Worm (Caenorhabditis elegans): Measurements from ENCODE around the gene B0280.7.

B0280.7 gene

DNA sequence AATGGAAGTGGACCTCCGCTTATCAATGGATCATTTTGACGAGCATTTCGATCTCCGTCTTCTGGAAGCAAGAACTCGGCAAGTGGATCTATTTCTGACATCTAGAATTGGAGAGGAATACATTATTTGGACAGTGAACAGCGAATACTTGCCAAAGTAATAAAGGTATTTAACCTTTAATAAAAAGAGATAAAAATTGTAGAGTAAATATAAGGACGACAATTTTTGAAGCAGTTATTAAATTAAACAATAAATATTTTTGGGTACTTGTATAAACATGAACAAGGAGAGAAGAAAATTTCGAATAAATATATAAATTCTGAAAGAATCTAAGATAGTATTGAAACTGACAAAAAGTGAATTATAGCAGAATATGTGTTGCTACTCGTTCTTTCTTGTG lies 39.2 kb downstream of the B0280.7 start, which contains the start of gene lin-37:
Gene lin-37 (minus strand): TSS at position 101 of the 400 bp plus-strand sequence.
- TF ChIP-seq alr-1 (tag; optimal IDR thresholded peaks at IDR 0.05) (no peak), blmp-1 (tag; optimal IDR thresholded peaks at IDR 0.05; ENCODE audit: insufficient read depth) (no peak), nhr-12 (tag; optimal IDR thresholded peaks at IDR 0.05) (no peak), nhr-25 (tag; optimal IDR thresholded peaks at IDR 0.05) (no peak), lin-39 (tag; optimal IDR thresholded peaks at IDR 0.05) (no peak), ZK546.5 (tag; optimal IDR thresholded peaks at IDR 0.05) (no peak), skn-1 (tag; optimal IDR thresholded peaks at IDR 0.05) (no peak), gmeb-1 (tag; optimal IDR thresholded peaks at IDR 0.05) (no peak)

DNA sequence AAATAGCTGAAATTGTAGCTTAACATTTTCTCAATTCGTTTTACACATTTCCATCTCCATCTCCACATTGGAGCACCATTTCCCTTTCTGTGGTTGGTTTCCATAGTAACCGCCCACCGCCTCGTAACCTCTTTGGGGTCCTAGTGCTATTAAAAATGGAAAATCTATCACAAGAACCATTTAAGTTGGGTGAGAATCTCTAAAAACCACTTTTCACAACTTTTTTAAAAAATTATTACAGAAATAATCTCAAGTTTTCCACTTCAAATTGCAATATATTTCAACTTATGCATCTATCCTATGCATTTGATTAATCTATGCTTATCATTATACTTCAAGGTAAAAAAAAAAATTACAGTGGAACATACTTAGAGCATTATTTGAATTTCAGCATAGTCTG lies 41.7 kb downstream of the B0280.7 start, which contains the start of gene tmem-17:
Gene tmem-17 (plus strand): TSS at position 301 of the 400 bp plus-strand sequence.
- TF ChIP-seq ceh-82 (tag; optimal IDR thresholded peaks at IDR 0.05) (no peak), fos-1 (tag; optimal IDR thresholded peaks at IDR 0.05) (no peak), unc-39 (tag; optimal IDR thresholded peaks at IDR 0.05) (no peak), gmeb-1 (tag; optimal IDR thresholded peaks at IDR 0.05) (no peak), ztf-1 (GFP tag; conservative IDR thresholded peaks at IDR 0.05) (no peak), egl-27 (tag; optimal IDR thresholded peaks at IDR 0.05) (no peak), mdl-1 (tag; optimal IDR thresholded peaks at IDR 0.05) (no peak), sma-3 (GFP tag; optimal IDR thresholded peaks at IDR 0.05) (no peak), nhr-129 (tag; optimal IDR thresholded peaks at IDR 0.05) (no peak), nhr-12 (tag; optimal IDR thresholded peaks at IDR 0.05) (no peak), ceh-16 (tag; optimal IDR thresholded peaks at IDR 0.05) (no peak)

DNA sequence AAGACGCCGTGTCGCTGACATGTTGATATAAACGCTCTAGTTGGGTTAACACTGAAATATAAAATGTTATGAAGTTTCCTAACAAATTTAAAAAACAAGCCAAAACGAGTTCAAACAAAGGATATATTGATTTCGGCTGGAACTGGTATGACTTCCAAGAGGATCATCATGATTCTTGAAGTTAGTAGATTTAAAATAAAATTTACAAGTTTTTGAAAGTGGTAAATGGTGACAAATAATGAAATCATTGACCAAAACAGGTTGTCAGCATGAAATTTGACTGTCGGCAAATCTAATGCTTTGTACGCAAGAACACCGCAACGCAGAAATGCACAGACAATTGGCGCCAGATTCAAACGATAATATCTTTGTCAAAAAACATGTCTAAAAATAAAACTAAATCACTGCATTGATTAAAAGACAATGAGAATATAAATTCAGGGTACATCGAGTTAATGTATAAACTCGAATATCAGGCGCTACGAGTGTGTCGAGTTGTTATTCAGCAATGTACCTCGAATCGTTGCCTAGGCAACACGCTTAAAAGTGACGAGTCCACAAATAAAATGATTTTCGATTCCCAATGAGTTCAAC lies 43.1 kb downstream of the B0280.7 start, which contains the start of the genes ubc-18 and R01H2.8:
Gene ubc-18 (minus strand): TSS at position 51 of the 594 bp plus-strand sequence.
Gene R01H2.8 (plus strand): TSS at position 544 of the 594 bp plus-strand sequence.
- no peak for TF ChIP-seq lin-39 (tag; optimal IDR thresholded peaks at IDR 0.05)
- TF ChIP-seq alr-1 (tag; optimal IDR thresholded peaks at IDR 0.05) = no peak
- TF ChIP-seq C34F6.9 (tag; optimal IDR thresholded peaks at IDR 0.05) = peak; percentile 65
- TF ChIP-seq nhr-77 (tag; optimal IDR thresholded peaks at IDR 0.05) = no peak
- peak; percentile 17 for TF ChIP-seq egl-27 (tag; optimal IDR thresholded peaks at IDR 0.05)
- TF ChIP-seq lin-13 (GFP tag; optimal IDR thresholded peaks at IDR 0.05) = no peak
- TF ChIP-seq nhr-23 (tag; optimal IDR thresholded peaks at IDR 0.05) = no peak
- TF ChIP-seq sma-9 (GFP tag; optimal IDR thresholded peaks at IDR 0.05) = peak; percentile 6
- TF ChIP-seq sma-9 (tag; optimal IDR thresholded peaks at IDR 0.05) = no peak
- peak in 1 of 2 experiments; percentile 68 for TF ChIP-seq lsy-2 (tag; optimal IDR thresholded peaks at IDR 0.05)
- TF ChIP-seq elt-3 (tag; optimal IDR thresholded peaks at IDR 0.05) = no peak
- TF ChIP-seq snpc-4 (tag; optimal IDR thresholded peaks at IDR 0.05) = no peak
- TF ChIP-seq gmeb-1 (tag; optimal IDR thresholded peaks at IDR 0.05) = peak; percentile 88
- no peak for TF ChIP-seq ztf-4 (tag; optimal IDR thresholded peaks at IDR 0.05)
- TF ChIP-seq crh-2 (tag; optimal IDR thresholded peaks at IDR 0.05) = peak; percentile 41
- TF ChIP-seq nhr-25 (tag; optimal IDR thresholded peaks at IDR 0.05) = no peak
- no peak for TF ChIP-seq ama-1 (optimal IDR thresholded peaks at IDR 0.05)
- TF ChIP-seq ztf-11 (tag; optimal IDR thresholded peaks at IDR 0.05) = no peak
- TF ChIP-seq mbf-1 (tag; optimal IDR thresholded peaks at IDR 0.05) = no peak
- no peak for TF ChIP-seq nhr-21 (tag; optimal IDR thresholded peaks at IDR 0.05)
- no peak for TF ChIP-seq fos-1 (tag; optimal IDR thresholded peaks at IDR 0.05)
- TF ChIP-seq zag-1 (tag; optimal IDR thresholded peaks at IDR 0.05) = no peak
- TF ChIP-seq ztf-1 (GFP tag; conservative IDR thresholded peaks at IDR 0.05) = no peak
- TF ChIP-seq unc-39 (tag; optimal IDR thresholded peaks at IDR 0.05) = no peak
- TF ChIP-seq peb-1 (tag; optimal IDR thresholded peaks at IDR 0.05) = no peak
- TF ChIP-seq nhr-11 (tag; optimal IDR thresholded peaks at IDR 0.05) = no peak
- TF ChIP-seq nhr-10 (tag; optimal IDR thresholded peaks at IDR 0.05) = no peak
- no peak for TF ChIP-seq nhr-6 (tag; optimal IDR thresholded peaks at IDR 0.05)
- TF ChIP-seq mab-5 (tag; optimal IDR thresholded peaks at IDR 0.05) = no peak
- no peak for TF ChIP-seq ceh-16 (tag; optimal IDR thresholded peaks at IDR 0.05)
- TF ChIP-seq Y55F3AM.14 (GFP tag; optimal IDR thresholded peaks at IDR 0.05) = no peak
- TF ChIP-seq R02D3.7 (tag; optimal IDR thresholded peaks at IDR 0.05) = no peak
- TF ChIP-seq sem-4 (tag; optimal IDR thresholded peaks at IDR 0.05) = no peak
- no peak for TF ChIP-seq ZK546.5 (tag; optimal IDR thresholded peaks at IDR 0.05)
- TF ChIP-seq nhr-129 (tag; optimal IDR thresholded peaks at IDR 0.05) = peak; percentile 68
- no peak for TF ChIP-seq blmp-1 (tag; optimal IDR thresholded peaks at IDR 0.05; ENCODE audit: insufficient read depth)
- peak; percentile 56 for TF ChIP-seq unc-55 (GFP tag; optimal IDR thresholded peaks at IDR 0.05)
- no peak for TF ChIP-seq sma-3 (GFP tag; optimal IDR thresholded peaks at IDR 0.05)
- TF ChIP-seq unc-62 (GFP tag; optimal IDR thresholded peaks at IDR 0.05) = no peak
- TF ChIP-seq skn-1 (tag; optimal IDR thresholded peaks at IDR 0.05) = no peak
- TF ChIP-seq elt-1 (tag; optimal IDR thresholded peaks at IDR 0.05) = no peak
- TF ChIP-seq nhr-237 (tag; optimal IDR thresholded peaks at IDR 0.05) = no peak
- TF ChIP-seq mdl-1 (tag; optimal IDR thresholded peaks at IDR 0.05) = no peak
- TF ChIP-seq dmd-4 (tag; optimal IDR thresholded peaks at IDR 0.05) = no peak
- no peak for TF ChIP-seq aly-2 (tag; optimal IDR thresholded peaks at IDR 0.05)
- TF ChIP-seq ceh-82 (tag; optimal IDR thresholded peaks at IDR 0.05) = no peak
- TF ChIP-seq nhr-12 (tag; optimal IDR thresholded peaks at IDR 0.05) = no peak
- TF ChIP-seq F13H6.1 (tag; optimal IDR thresholded peaks at IDR 0.05) = no peak
